Fruit fly (Drosophila melanogaster) whole organism, pupa: ENCODE measurements around the gene CG13989.

Experiments used
- CG10348 ChIP-seq: fragments of 200-800 bp; sonication (Bioruptor generic); IDR thresholded peaks from 2 replicates; pipeline ENCODE4 v1.3.6; 2022; ENCODE audit warnings: missing biosample characterization, missing genetic modification characterization
- CG15710 ChIP-seq: fragments of 200-800 bp; sonication (Bioruptor generic); optimal IDR thresholded peaks from 2 replicates; lab custom pipeline; 2018; ENCODE audit warnings: missing biosample characterization, mild to moderate bottlenecking, missing genetic modification characterization, moderate library complexity
- CG17806 ChIP-seq: fragments of 200-800 bp; sonication (Bioruptor generic); optimal IDR thresholded peaks from 2 replicates; lab custom pipeline; 2018; ENCODE audit warnings: missing biosample characterization, mild to moderate bottlenecking, missing genetic modification characterization, moderate library complexity
- CG32121 ChIP-seq: fragments of 200-800 bp; sonication (Bioruptor generic); IDR thresholded peaks from 2 replicates; pipeline ENCODE4 v1.3.6; 2022; ENCODE audit warnings: missing biosample characterization, missing genetic modification characterization
- CG8159 ChIP-seq: fragments of 200-800 bp; sonication (Bioruptor generic); optimal IDR thresholded peaks from 3 replicates; lab custom pipeline; 2018; ENCODE audit warnings: missing biosample characterization, mild to moderate bottlenecking, missing genetic modification characterization, moderate library complexity
- EcR ChIP-seq: fragments of 200-800 bp; sonication (Bioruptor generic); optimal IDR thresholded peaks from 3 replicates; lab custom pipeline; 2019; ENCODE audit warnings: missing biosample characterization, missing genetic modification characterization, mild to moderate bottlenecking, moderate library complexity, missing genetic modification reagents
- Ets98B ChIP-seq: fragments of 200-800 bp; sonication (Bioruptor generic); IDR thresholded peaks from 2 replicates; pipeline ENCODE4 v1.3.6; 2022; ENCODE audit warnings: missing biosample characterization, missing genetic modification characterization

dm6 chr2L:6130522-6131073 is 29.6 kb upstream of the CG13989 start, which contains the start of the genes B9d2, tctn and CG9222:
- TF ChIP-seq Ets98B (GFP tag; lab: Robert Waterston, UW): no peak
- TF ChIP-seq CG32121 (GFP tag; lab: Robert Waterston, UW): no peak
- TF ChIP-seq CG17806 (tag; lab: Kevin White, UChicago): no peak
- no peak for TF ChIP-seq CG8159
- TF ChIP-seq EcR: no peak
- TF ChIP-seq CG10348 (GFP tag; lab: Robert Waterston, UW): no peak
- TF ChIP-seq CG15710 (tag; lab: Kevin White, UChicago): no peak
